Worm (Caenorhabditis elegans): Measurements from ENCODE around the gene mcu-1.

DNA sequence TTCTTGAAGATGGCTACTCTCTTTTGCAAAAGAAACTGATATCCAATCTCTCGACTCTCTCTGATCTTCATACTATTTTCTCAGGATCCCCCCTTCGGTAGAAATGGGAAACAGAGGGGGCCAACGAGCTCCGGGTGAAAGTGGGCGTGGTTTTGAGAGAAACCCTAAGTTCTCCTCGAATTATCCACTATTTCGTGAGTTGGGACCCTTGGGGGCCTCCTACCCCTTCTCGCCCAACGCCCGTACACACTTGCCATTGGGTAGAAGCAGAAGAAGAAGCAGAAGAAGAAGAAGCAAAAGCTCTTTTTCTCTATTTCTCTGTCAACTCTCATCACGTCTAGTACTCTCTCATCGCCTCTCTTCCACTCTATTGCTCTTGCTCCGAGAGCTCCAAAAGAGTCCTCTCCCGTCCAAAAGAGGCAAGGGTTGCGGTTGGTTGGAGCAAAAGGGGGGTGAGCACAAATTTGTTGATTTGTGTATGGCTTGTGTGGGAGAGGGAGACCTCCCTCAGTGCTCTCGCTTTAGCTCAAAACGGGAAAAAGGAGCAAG, 35.0 kb upstream of the mcu-1 start:
- TF ChIP-seq fkh-10 (GFP tag; optimal IDR thresholded peaks at IDR 0.05), result peak; percentile 83
- no peak for TF ChIP-seq tlp-1 (tag; optimal IDR thresholded peaks at IDR 0.05)
- TF ChIP-seq ets-5 (GFP tag; IDR thresholded peaks at IDR 0.05), result no peak
- TF ChIP-seq nhr-20 (tag; optimal IDR thresholded peaks at IDR 0.05), result peak; percentile 4
- TF ChIP-seq ztf-11 (tag; optimal IDR thresholded peaks at IDR 0.05), result peak in 1 of 2 experiments; percentile 28
